Worm (Caenorhabditis elegans): ENCODE data around the gene hsp-75.

hsp-75 gene

ce11 chrIII:7189581-7190128, 36.9 kb downstream of the hsp-75 start, which contains the start of gene rps-21:
rps-21 (minus strand) TSS chrIII:7189631.
- TF ChIP-seq Y95B8A.8 (GFP tag; IDR thresholded peaks at IDR 0.05) (peak; percentile 67; the same call in 1 of the 2 replicates), lin-54 (GFP tag; optimal IDR thresholded peaks at IDR 0.05) (peak; percentile 67), B0336.3 (GFP tag; IDR thresholded peaks at IDR 0.05) (no peak), F23B12.7 (tag; optimal IDR thresholded peaks at IDR 0.05; ENCODE audit: insufficient read depth) (peak; percentile 88), tlf-1 (GFP tag; optimal IDR thresholded peaks at IDR 0.05) (no peak), ceh-100 (GFP tag; IDR thresholded peaks at IDR 0.05) (peak; percentile 46; the same call in 1 of the 2 replicates), pbrm-1 (GFP tag; IDR thresholded peaks at IDR 0.05) (peak; percentile 77), nhr-90 (tag; optimal IDR thresholded peaks at IDR 0.05) (no peak), lin-40 (tag; optimal IDR thresholded peaks at IDR 0.05) (peak; percentile 49), F57C9.4 (tag; optimal IDR thresholded peaks at IDR 0.05) (no peak), snpc-4 (GFP tag; optimal IDR thresholded peaks at IDR 0.05) (peak; percentile 18), snpc-4 (tag; optimal IDR thresholded peaks at IDR 0.05) (peak; percentile 23 to 56 (median 42)), hsf-1 (GFP tag; IDR thresholded peaks at IDR 0.05) (no peak), F39B2.1 (GFP tag; IDR thresholded peaks at IDR 0.05) (no peak), B0019.2 (GFP tag; conservative IDR thresholded peaks at IDR 0.05) (0 out of 2 replicates have a peak, but pooled peaks have one; percentile 47), hlh-12 (tag; optimal IDR thresholded peaks at IDR 0.05) (no peak), K12H6.12 (tag; optimal IDR thresholded peaks at IDR 0.05) (peak; percentile 21), zfh-2 (GFP tag; conservative IDR thresholded peaks at IDR 0.05) (no peak), lir-1 (GFP tag; conservative IDR thresholded peaks at IDR 0.05) (no peak), ztf-3 (GFP tag; optimal IDR thresholded peaks at IDR 0.05) (no peak), lin-35 (GFP tag; optimal IDR thresholded peaks at IDR 0.05) (peak in 1 of 3 experiments; percentile 74), ama-1 (optimal IDR thresholded peaks at IDR 0.05) (no peak), ama-1 (GFP tag; optimal IDR thresholded peaks at IDR 0.05) (no peak), nhr-80 (tag; optimal IDR thresholded peaks at IDR 0.05) (peak; percentile 42), xnd-1 (tag; optimal IDR thresholded peaks at IDR 0.05) (no peak), dpff-1 (tag; optimal IDR thresholded peaks at IDR 0.05) (no peak), dpl-1 (GFP tag; optimal IDR thresholded peaks at IDR 0.05) (peak; percentile 51), let-526 (GFP tag; IDR thresholded peaks at IDR 0.05) (no peak), madf-10 (tag; optimal IDR thresholded peaks at IDR 0.05) (peak; percentile 22), somi-1 (GFP tag; optimal IDR thresholded peaks at IDR 0.05) (no peak), mcd-1 (GFP tag; IDR thresholded peaks at IDR 0.05) (peak; percentile 77), ekl-4 (GFP tag; IDR thresholded peaks at IDR 0.05) (0 out of 2 replicates have a peak, but pooled peaks have one; percentile 23), attf-3 (GFP tag; conservative IDR thresholded peaks at IDR 0.05) (peak; percentile 34), hrde-1 (tag; optimal IDR thresholded peaks at IDR 0.05; ENCODE audit: borderline replicate concordance) (no peak), Y53G8AR.9 (GFP tag; conservative IDR thresholded peaks at IDR 0.05) (0 out of 2 replicates have a peak, but pooled peaks have one; percentile 14), ztf-26 (tag; optimal IDR thresholded peaks at IDR 0.05) (no peak), dox-1 (GFP tag; IDR thresholded peaks at IDR 0.05) (peak; percentile 49; the same call in 1 of the 2 replicates), ceh-27 (GFP tag; optimal IDR thresholded peaks at IDR 0.05) (peak; percentile 43), F33H1.4 (GFP tag; IDR thresholded peaks at IDR 0.05) (peak; percentile 94), nfyb-1 (GFP tag; IDR thresholded peaks at IDR 0.05) (peak; percentile 30; the same call in 1 of the 2 replicates), attf-5 (GFP tag; optimal IDR thresholded peaks at IDR 0.05) (peak; percentile 62), F37B4.10 (GFP tag; IDR thresholded peaks at IDR 0.05) (no peak), nhr-27 (tag; optimal IDR thresholded peaks at IDR 0.05) (no peak), rec-8 (tag; optimal IDR thresholded peaks at IDR 0.05) (no peak), madf-6 (GFP tag; IDR thresholded peaks at IDR 0.05) (peak; percentile 59), zim-3 (tag; optimal IDR thresholded peaks at IDR 0.05) (no peak), ztf-18 (tag; optimal IDR thresholded peaks at IDR 0.05) (peak; percentile 53), lsl-1 (GFP tag; optimal IDR thresholded peaks at IDR 0.05) (peak; percentile 21)
